Fruit fly (Drosophila melanogaster): ENCODE measurements around the gene CG42268.

Gene CG42268

dm6 chr3L:9764915-9765709 lies 4.9 kb upstream of the CG42268 start:
- TF ChIP-seq psq (optimal IDR thresholded peaks at IDR 0.05) (no peak), CG8478 (optimal IDR thresholded peaks at IDR 0.05) (no peak), EcR (GFP tag; optimal IDR thresholded peaks at IDR 0.05) (no peak), usp (GFP tag; optimal IDR thresholded peaks at IDR 0.05) (no peak), pan (optimal IDR thresholded peaks at IDR 0.05) (no peak), Dll (optimal IDR thresholded peaks at IDR 0.05) (no peak)

dm6 chr3L:9764307-9764706 lies 4.1 kb upstream of the CG42268 start:
- TF ChIP-seq EcR (GFP tag; optimal IDR thresholded peaks at IDR 0.05), result no peak
- no peak for TF ChIP-seq CG8478 (optimal IDR thresholded peaks at IDR 0.05)
- no peak for TF ChIP-seq psq (optimal IDR thresholded peaks at IDR 0.05)
- no peak for TF ChIP-seq Dll (optimal IDR thresholded peaks at IDR 0.05)
- TF ChIP-seq usp (GFP tag; optimal IDR thresholded peaks at IDR 0.05), result no peak
- TF ChIP-seq pan (optimal IDR thresholded peaks at IDR 0.05), result no peak

- TF ChIP-seq psq (optimal IDR thresholded peaks at IDR 0.05) (peak; percentile 71), usp (GFP tag; optimal IDR thresholded peaks at IDR 0.05) (no peak)
Measured at dm6 chr3L:9763389-9763917, 3.3 kb upstream of the CG42268 start, which contains the start of gene Ae2. TSS of gene Ae2 (plus strand) at chr3L:9763544.

dm6 chr3L:9762036-9762597 lies 1.9 kb upstream of the CG42268 start:
- TF ChIP-seq psq (optimal IDR thresholded peaks at IDR 0.05) (no peak), CG8478 (optimal IDR thresholded peaks at IDR 0.05) (no peak), usp (GFP tag; optimal IDR thresholded peaks at IDR 0.05) (no peak)

dm6 chr3L:9751625-9752024 lies 8.6 kb downstream of the CG42268 start:
- TF ChIP-seq psq (optimal IDR thresholded peaks at IDR 0.05) (no peak), EcR (GFP tag; optimal IDR thresholded peaks at IDR 0.05) (no peak), CG8478 (optimal IDR thresholded peaks at IDR 0.05) (no peak), pan (optimal IDR thresholded peaks at IDR 0.05) (no peak), usp (GFP tag; optimal IDR thresholded peaks at IDR 0.05) (no peak), Dll (optimal IDR thresholded peaks at IDR 0.05) (no peak)

dm6 chr3L:9745393-9745792 lies 14.8 kb downstream of the CG42268 start:
- TF ChIP-seq EcR (GFP tag; optimal IDR thresholded peaks at IDR 0.05), result no peak
- no peak for TF ChIP-seq Dll (optimal IDR thresholded peaks at IDR 0.05)
- TF ChIP-seq pan (optimal IDR thresholded peaks at IDR 0.05), result no peak
- no peak for TF ChIP-seq CG8478 (optimal IDR thresholded peaks at IDR 0.05)
- no peak for TF ChIP-seq usp (GFP tag; optimal IDR thresholded peaks at IDR 0.05)
- TF ChIP-seq psq (optimal IDR thresholded peaks at IDR 0.05), result no peak

- TF ChIP-seq CG8478 (optimal IDR thresholded peaks at IDR 0.05) (no peak), EcR (GFP tag; optimal IDR thresholded peaks at IDR 0.05) (no peak), Dll (optimal IDR thresholded peaks at IDR 0.05) (no peak), psq (optimal IDR thresholded peaks at IDR 0.05) (no peak), pan (optimal IDR thresholded peaks at IDR 0.05) (no peak), usp (GFP tag; optimal IDR thresholded peaks at IDR 0.05) (no peak)
Measured at dm6 chr3L:9744060-9744549, 16.1 kb downstream of the CG42268 start.

dm6 chr3L:9742342-9742741 lies 17.9 kb downstream of the CG42268 start:
- TF ChIP-seq CG8478 (optimal IDR thresholded peaks at IDR 0.05) (no peak), psq (optimal IDR thresholded peaks at IDR 0.05) (no peak), Dll (optimal IDR thresholded peaks at IDR 0.05) (no peak)

dm6 chr3L:9739629-9740028 lies 20.6 kb downstream of the CG42268 start:
- TF ChIP-seq Dll (optimal IDR thresholded peaks at IDR 0.05), result no peak
- no peak for TF ChIP-seq psq (optimal IDR thresholded peaks at IDR 0.05)
- no peak for TF ChIP-seq usp (GFP tag; optimal IDR thresholded peaks at IDR 0.05)
- TF ChIP-seq CG8478 (optimal IDR thresholded peaks at IDR 0.05), result no peak
- no peak for TF ChIP-seq EcR (GFP tag; optimal IDR thresholded peaks at IDR 0.05)
- TF ChIP-seq pan (optimal IDR thresholded peaks at IDR 0.05), result no peak

- TF ChIP-seq Dll (optimal IDR thresholded peaks at IDR 0.05), result no peak
- no peak for TF ChIP-seq CG8478 (optimal IDR thresholded peaks at IDR 0.05)
- TF ChIP-seq pan (optimal IDR thresholded peaks at IDR 0.05), result no peak
- no peak for TF ChIP-seq psq (optimal IDR thresholded peaks at IDR 0.05)
- TF ChIP-seq usp (GFP tag; optimal IDR thresholded peaks at IDR 0.05), result no peak
- TF ChIP-seq EcR (GFP tag; optimal IDR thresholded peaks at IDR 0.05), result no peak
Measured at dm6 chr3L:9733563-9733962, 26.6 kb downstream of the CG42268 start, which contains the start of gene CG6749. TSS of gene CG6749 (minus strand) at chr3L:9733807.

- TF ChIP-seq CG8478 (optimal IDR thresholded peaks at IDR 0.05) (no peak), Dll (optimal IDR thresholded peaks at IDR 0.05) (no peak), pan (optimal IDR thresholded peaks at IDR 0.05) (no peak), usp (GFP tag; optimal IDR thresholded peaks at IDR 0.05) (no peak), EcR (GFP tag; optimal IDR thresholded peaks at IDR 0.05) (no peak), psq (optimal IDR thresholded peaks at IDR 0.05) (no peak)
Measured at dm6 chr3L:9729795-9730421, 30.3 kb downstream of the CG42268 start, which contains the start of gene ATPsynB. TSS of gene ATPsynB (plus strand) at chr3L:9729999.

- TF ChIP-seq CG8478 (optimal IDR thresholded peaks at IDR 0.05) (no peak), Dll (optimal IDR thresholded peaks at IDR 0.05) (no peak), pan (optimal IDR thresholded peaks at IDR 0.05) (no peak), psq (optimal IDR thresholded peaks at IDR 0.05) (no peak), usp (GFP tag; optimal IDR thresholded peaks at IDR 0.05) (no peak), EcR (GFP tag; optimal IDR thresholded peaks at IDR 0.05) (no peak)
Measured at dm6 chr3L:9726707-9727106, 33.5 kb downstream of the CG42268 start, which contains the start of gene Naa60. TSS of gene Naa60 (plus strand) at chr3L:9726895.
